Worm (Caenorhabditis elegans) whole organism, L1 larva: ENCODE measurements around the gene F44B9.2.

Experiments
- ces-1 ChIP-seq: fragments of 150-350 bp; optimal IDR thresholded peaks from 2 replicates; lab custom pipeline; 2014; ENCODE audit warnings: missing biosample characterization, missing genetic modification reagents, missing genetic modification characterization
- elt-3 ChIP-seq, 6 experiments: fragments of 150-350 bp in 1 of 6; sonication (generic microtip); optimal IDR thresholded peaks; 2 replicates each; lab custom pipeline; 2017 to 2018; ENCODE audit warnings: missing biosample characterization in 6 of 6, missing genetic modification characterization in 6 of 6, inconsistent platforms in 1 of 6
- nhr-76 ChIP-seq: sonication (generic microtip); optimal IDR thresholded peaks from 2 replicates; lab custom pipeline; 2017; ENCODE audit warnings: missing biosample characterization, missing genetic modification characterization

ce11 chrIII:8004091-8004490 lies 18.2 kb upstream of the F44B9.2 start, which contains the start of gene C06G4.6:
- no peak for TF ChIP-seq nhr-76
- no peak for TF ChIP-seq ces-1 (GFP tag; lab: Kevin White, UChicago)
- TF ChIP-seq elt-3 (tag; optimal IDR thresholded peaks at IDR 0.05; lab: Kevin White, UChicago) = no peak
